Worm (Caenorhabditis elegans): ENCODE measurements around the gene Y47D3A.13.

ce11 chrIII:11268532-11268931 is 44.6 kb upstream of the Y47D3A.13 start:
- TF ChIP-seq ref-1 (GFP tag; conservative IDR thresholded peaks at IDR 0.05) (no peak), T22C8.4 (GFP tag; IDR thresholded peaks at IDR 0.05) (no peak), ztf-23 (GFP tag; IDR thresholded peaks at IDR 0.05) (no peak)

All from whole organism, midembryonic.